Worm (Caenorhabditis elegans) whole organism, L4/young adult: ENCODE results near the gene M04B2.2.

Experiments
- W03F9.2 ChIP-seq: fragments of 150-350 bp; optimal IDR thresholded peaks from 2 replicates; lab custom pipeline; 2014; ENCODE audit warnings: missing biosample characterization, missing genetic modification characterization
- dao-5 ChIP-seq: sonication (generic microtip); optimal IDR thresholded peaks from 2 replicates; lab custom pipeline; 2016; ENCODE audit warnings: missing genotype, missing genetic modification characterization, moderate library complexity, missing compliant biosample characterization

- TF ChIP-seq dao-5 (tag; lab: Kevin White, UChicago) = no peak
- TF ChIP-seq W03F9.2 (tag; lab: Kevin White, UChicago) = no peak
Observed at ce11 chrIV:11489077-11489476, 38.8 kb upstream of the M04B2.2 start.
